Fruit fly (Drosophila melanogaster): ENCODE data around the gene Xe7.

- no peak for TF ChIP-seq Sin3A (optimal IDR thresholded peaks at IDR 0.05)
- TF ChIP-seq h (optimal IDR thresholded peaks at IDR 0.05) = no peak
- no peak for TF ChIP-seq Myc (optimal IDR thresholded peaks at IDR 0.05)
These were observed 48.7 kb downstream of the Xe7 start for dm6 chr3R:5620387-5620956.

All from Kc167 (cell line).